Fruit fly (Drosophila melanogaster) whole organism, prepupa: ENCODE measurements around the gene Dbp73D.
A peak's percentile ranks its signal among the peaks of the same experiment; 100 is the strongest.

ENCODE experiments used
- Blimp-1 ChIP-seq: fragments of 200-800 bp; sonication (Bioruptor generic); optimal IDR thresholded peaks from 3 replicates; lab custom pipeline; 2017; ENCODE audit warnings: missing biosample characterization, missing genetic modification characterization, mild to moderate bottlenecking, moderate library complexity, missing genetic modification reagents
- CG10631 ChIP-seq: fragments of 200-800 bp; sonication (Bioruptor generic); optimal IDR thresholded peaks from 2 replicates; lab custom pipeline; 2016; ENCODE audit warnings: missing biosample characterization, missing genetic modification characterization
- CG10669 ChIP-seq: fragments of 200-800 bp; sonication (Bioruptor generic); optimal IDR thresholded peaks from 3 replicates; lab custom pipeline; 2018; ENCODE audit warnings: missing biosample characterization, mild to moderate bottlenecking, missing genetic modification characterization, moderate library complexity
- CG11902 ChIP-seq: fragments of 200-800 bp; sonication (Bioruptor generic); optimal IDR thresholded peaks from 3 replicates; lab custom pipeline; 2016; ENCODE audit warnings: missing biosample characterization, missing genetic modification characterization
- CG15336 ChIP-seq: fragments of 200-800 bp; sonication (Bioruptor generic); IDR thresholded peaks from 2 replicates; pipeline ENCODE4 v1.3.6; 2022; ENCODE audit warnings: missing biosample characterization, missing genetic modification characterization
- CG1621 ChIP-seq: fragments of 200-800 bp; sonication (Bioruptor generic); optimal IDR thresholded peaks from 3 replicates; lab custom pipeline; 2018; ENCODE audit warnings: missing biosample characterization, mild to moderate bottlenecking, missing genetic modification characterization
- CG3032 ChIP-seq: fragments of 200-800 bp; optimal IDR thresholded peaks from 2 replicates; lab custom pipeline; 2019; ENCODE audit warnings: missing biosample characterization, mild to moderate bottlenecking, missing genetic modification characterization, moderate library complexity
- CG31627 ChIP-seq: fragments of 200-800 bp; sonication (Bioruptor generic); optimal IDR thresholded peaks from 3 replicates; lab custom pipeline; 2016; ENCODE audit warnings: missing biosample characterization, missing genetic modification characterization
- CG34406 ChIP-seq: fragments of 200-800 bp; sonication (Bioruptor generic); optimal IDR thresholded peaks from 3 replicates; lab custom pipeline; 2016; ENCODE audit warnings: missing biosample characterization, missing genetic modification characterization
- CG3919 ChIP-seq: fragments of 200-800 bp; sonication (Bioruptor generic); optimal IDR thresholded peaks from 3 replicates; lab custom pipeline; 2016; ENCODE audit warnings: missing biosample characterization, missing genetic modification characterization
- CG6276 ChIP-seq: fragments of 200-800 bp; sonication (Bioruptor generic); optimal IDR thresholded peaks from 2 replicates; lab custom pipeline; 2017; ENCODE audit warnings: missing biosample characterization, mild to moderate bottlenecking, missing genetic modification characterization
- CG6792 ChIP-seq: fragments of 200-800 bp; sonication (Bioruptor generic); optimal IDR thresholded peaks from 3 replicates; lab custom pipeline; 2016; ENCODE audit warnings: missing biosample characterization, missing genetic modification characterization
- CG6808 ChIP-seq: fragments of 200-800 bp; sonication (Bioruptor generic); optimal IDR thresholded peaks from 3 replicates; lab custom pipeline; 2017; ENCODE audit warnings: missing biosample characterization, missing genetic modification characterization, mild to moderate bottlenecking, moderate library complexity, missing genetic modification reagents
- CG7368 ChIP-seq: fragments of 200-800 bp; sonication (Bioruptor generic); optimal IDR thresholded peaks from 3 replicates; lab custom pipeline; 2016; ENCODE audit warnings: missing biosample characterization, missing genetic modification characterization
- CG8119 ChIP-seq: fragments of 200-800 bp; sonication (Bioruptor generic); IDR thresholded peaks from 3 replicates; pipeline ENCODE4 v1.3.6; 2022; ENCODE audit warnings: missing biosample characterization, missing genetic modification characterization
- CG8319 ChIP-seq: fragments of 200-800 bp; sonication (Bioruptor generic); optimal IDR thresholded peaks from 3 replicates; lab custom pipeline; 2016; ENCODE audit warnings: missing biosample characterization, missing genetic modification characterization
- CG8632 ChIP-seq: fragments of 200-800 bp; sonication (Bioruptor generic); optimal IDR thresholded peaks from 3 replicates; lab custom pipeline; 2016; ENCODE audit warnings: missing biosample characterization, missing genetic modification characterization
- CG9139 ChIP-seq: fragments of 200-800 bp; sonication (Bioruptor generic); optimal IDR thresholded peaks from 3 replicates; lab custom pipeline; 2017; ENCODE audit warnings: missing biosample characterization, mild to moderate bottlenecking, missing genetic modification characterization
- Eip75B ChIP-seq: fragments of 200-800 bp; sonication (Bioruptor generic); optimal IDR thresholded peaks from 3 replicates; lab custom pipeline; 2016; ENCODE audit warnings: missing biosample characterization, missing genetic modification characterization
- Eip78C ChIP-seq: fragments of 200-800 bp; sonication (Bioruptor generic); peaks from one replicate; lab custom pipeline; 2016; ENCODE audit warnings: missing biosample characterization, missing genetic modification characterization
- Eip93F ChIP-seq: fragments of 200-800 bp; sonication (Bioruptor generic); optimal IDR thresholded peaks from 2 replicates; lab custom pipeline; 2016; ENCODE audit warnings: missing biosample characterization, mild to moderate bottlenecking, missing genetic modification characterization
- Ets21C ChIP-seq: fragments of 200-800 bp; sonication (Bioruptor generic); optimal IDR thresholded peaks from 3 replicates; lab custom pipeline; 2016; ENCODE audit warnings: missing biosample characterization, missing genetic modification characterization
- Ets96B ChIP-seq: fragments of 200-800 bp; optimal IDR thresholded peaks from 2 replicates; lab custom pipeline; 2019; ENCODE audit warnings: missing biosample characterization, mild to moderate bottlenecking, missing genetic modification characterization, moderate library complexity
- Hr39 ChIP-seq: fragments of 200-800 bp; sonication (Bioruptor generic); optimal IDR thresholded peaks from 2 replicates; lab custom pipeline; 2016; ENCODE audit warnings: missing biosample characterization, missing genetic modification characterization
- Hr4 ChIP-seq: fragments of 200-800 bp; sonication (Bioruptor generic); optimal IDR thresholded peaks from 3 replicates; lab custom pipeline; 2016; ENCODE audit warnings: missing biosample characterization, missing genetic modification characterization
- Met ChIP-seq: fragments of 200-800 bp; sonication (Bioruptor generic); optimal IDR thresholded peaks from 3 replicates; lab custom pipeline; 2016; ENCODE audit warnings: missing biosample characterization, missing genetic modification characterization
- OdsH ChIP-seq: fragments of 200-800 bp; sonication (Bioruptor generic); optimal IDR thresholded peaks from 3 replicates; lab custom pipeline; 2016; ENCODE audit warnings: missing biosample characterization, missing genetic modification characterization
- Smox ChIP-seq: fragments of 200-800 bp; sonication (Bioruptor generic); optimal IDR thresholded peaks from 3 replicates; lab custom pipeline; 2016; ENCODE audit warnings: missing biosample characterization, missing genetic modification characterization
- Sox102F ChIP-seq: fragments of 200-800 bp; sonication (Bioruptor generic); optimal IDR thresholded peaks from 2 replicates; lab custom pipeline; 2016; ENCODE audit warnings: missing biosample characterization, mild to moderate bottlenecking, missing genetic modification characterization
- Sox14 ChIP-seq: fragments of 200-800 bp; sonication (Bioruptor generic); optimal IDR thresholded peaks from 3 replicates; lab custom pipeline; 2016; ENCODE audit warnings: missing biosample characterization, missing genetic modification characterization
- Sox15 ChIP-seq: fragments of 200-800 bp; sonication (Bioruptor generic); optimal IDR thresholded peaks from 3 replicates; lab custom pipeline; 2016; ENCODE audit warnings: missing biosample characterization, missing genetic modification characterization
- achi ChIP-seq: fragments of 200-800 bp; sonication (Bioruptor generic); optimal IDR thresholded peaks from 3 replicates; lab custom pipeline; 2016; ENCODE audit warnings: missing biosample characterization, missing genetic modification characterization
- acj6 ChIP-seq: fragments of 200-800 bp; sonication (Bioruptor generic); optimal IDR thresholded peaks from 3 replicates; lab custom pipeline; 2016; ENCODE audit warnings: missing biosample characterization, missing genetic modification characterization
- cyc ChIP-seq: fragments of 200-800 bp; sonication (Bioruptor generic); optimal IDR thresholded peaks from 3 replicates; lab custom pipeline; 2016; ENCODE audit warnings: missing biosample characterization, missing genetic modification characterization
- dac ChIP-seq: fragments of 200-800 bp; sonication (Bioruptor generic); optimal IDR thresholded peaks from 2 replicates; lab custom pipeline; 2017; ENCODE audit warnings: missing biosample characterization, mild to moderate bottlenecking, missing genetic modification characterization
- dsx ChIP-seq: fragments of 200-800 bp; optimal IDR thresholded peaks from 3 replicates; lab custom pipeline; 2019; ENCODE audit warnings: missing biosample characterization, mild to moderate bottlenecking, missing genetic modification characterization, moderate library complexity; ENCODE audit not compliant: poor library complexity, severe bottlenecking
- eg ChIP-seq: fragments of 200-800 bp; sonication (Bioruptor generic); IDR thresholded peaks from 3 replicates; pipeline ENCODE4 v1.3.6; 2022; ENCODE audit warnings: missing biosample characterization, missing genetic modification characterization
- esn ChIP-seq: fragments of 200-800 bp; sonication (Bioruptor generic); optimal IDR thresholded peaks from 2 replicates; lab custom pipeline; 2016; ENCODE audit warnings: missing biosample characterization, mild to moderate bottlenecking, missing genetic modification characterization, moderate library complexity
- fd59A ChIP-seq: fragments of 200-800 bp; sonication (Bioruptor generic); optimal IDR thresholded peaks from 2 replicates; lab custom pipeline; 2017; ENCODE audit warnings: missing biosample characterization, mild to moderate bottlenecking, missing genetic modification characterization, missing genetic modification reagents
- fkh ChIP-seq: fragments of 200-800 bp; sonication (Bioruptor generic); optimal IDR thresholded peaks from 3 replicates; lab custom pipeline; 2017; ENCODE audit warnings: missing biosample characterization, mild to moderate bottlenecking, missing genetic modification characterization, moderate library complexity
- lz ChIP-seq: fragments of 200-800 bp; sonication (Bioruptor generic); optimal IDR thresholded peaks from 3 replicates; lab custom pipeline; 2016; ENCODE audit warnings: missing biosample characterization, missing genetic modification characterization
- pdm3 ChIP-seq: fragments of 200-800 bp; sonication (Bioruptor generic); optimal IDR thresholded peaks from 3 replicates; lab custom pipeline; 2016; ENCODE audit warnings: missing biosample characterization, missing genetic modification characterization
- ss ChIP-seq, 2 experiments: fragments of 200-800 bp; sonication (Bioruptor generic); optimal IDR thresholded peaks; 2 replicates in 1 of 2; 3 replicates in 1 of 2; lab custom pipeline; 2017 to 2018; ENCODE audit warnings: mild to moderate bottlenecking in 2 of 2, missing biosample characterization in 2 of 2, missing genetic modification characterization in 2 of 2, moderate library complexity in 1 of 2
- svp ChIP-seq: fragments of 200-800 bp; sonication (Bioruptor generic); peaks from one replicate; lab custom pipeline; 2016; ENCODE audit warnings: missing biosample characterization, missing genetic modification characterization
- topi ChIP-seq: fragments of 200-800 bp; sonication (Bioruptor generic); optimal IDR thresholded peaks from 3 replicates; lab custom pipeline; 2016; ENCODE audit warnings: missing biosample characterization, missing genetic modification characterization

Dbp73D gene

dm6 chr3L:16730645-16731044, at the start of gene Dbp73D:
Gene Dbp73D (minus strand): TSS chr3L:16730818.
- no peak for TF ChIP-seq CG6808 (GFP tag; lab: Kevin White, UChicago)
- TF ChIP-seq ss (GFP tag; optimal IDR thresholded peaks at IDR 0.05; lab: Kevin White, UChicago), result no peak
- no peak for TF ChIP-seq Eip78C (GFP tag; lab: Kevin White, UChicago)
- TF ChIP-seq CG1621 (tag; lab: Kevin White, UChicago), result no peak
- TF ChIP-seq CG9139 (GFP tag; lab: Kevin White, UChicago), result no peak
- no peak for TF ChIP-seq Hr39
- no peak for TF ChIP-seq CG8319 (GFP tag; lab: Kevin White, UChicago)
- TF ChIP-seq CG15336 (GFP tag; lab: Robert Waterston, UW), result no peak
- no peak for TF ChIP-seq Sox15 (GFP tag; lab: Kevin White, UChicago)
- no peak for TF ChIP-seq Eip75B (GFP tag; lab: Kevin White, UChicago)
- TF ChIP-seq CG6276 (GFP tag; lab: Kevin White, UChicago), result no peak
- TF ChIP-seq esn, result no peak
- TF ChIP-seq dac (GFP tag; lab: Kevin White, UChicago), result no peak
- no peak for TF ChIP-seq Met
- no peak for TF ChIP-seq CG7368 (GFP tag; lab: Kevin White, UChicago)
- TF ChIP-seq CG10669 (GFP tag; lab: Kevin White, UChicago), result no peak
- TF ChIP-seq CG8119 (GFP tag; lab: Robert Waterston, UW), result no peak
- TF ChIP-seq OdsH (GFP tag; lab: Kevin White, UChicago), result no peak

dm6 chr3L:16780317-16780716, 49.7 kb upstream of the Dbp73D start:
- TF ChIP-seq lz (no peak), eg (GFP tag; lab: Robert Waterston, UW) (peak; percentile 21; the same call in 1 of the 3 replicates), Eip78C (GFP tag; lab: Kevin White, UChicago) (peak; percentile 16), Smox (no peak), Blimp-1 (GFP tag; lab: Kevin White, UChicago) (no peak), svp (peak; percentile 69)

- TF ChIP-seq pdm3 (peak; percentile 46), Sox102F (GFP tag; lab: Kevin White, UChicago) (no peak), CG8632 (GFP tag; lab: Kevin White, UChicago) (peak; percentile 40), Eip75B (GFP tag; lab: Kevin White, UChicago) (peak; percentile 8), CG3032 (tag; lab: Kevin White, UChicago) (peak; percentile 34), Hr39 (peak; percentile 26), esn (peak; percentile 55), fd59A (GFP tag; lab: Kevin White, UChicago) (no peak), cyc (peak; percentile 14), CG6276 (GFP tag; lab: Kevin White, UChicago) (no peak), CG7368 (GFP tag; lab: Kevin White, UChicago) (no peak), acj6 (GFP tag; lab: Kevin White, UChicago) (peak; percentile 58), eg (GFP tag; lab: Robert Waterston, UW) (no peak; the same call in 2 of the 3 replicates), CG8319 (GFP tag; lab: Kevin White, UChicago) (no peak), Sox15 (GFP tag; lab: Kevin White, UChicago) (peak; percentile 11), CG6792 (peak; percentile 6), dsx (peak; percentile 37), Eip78C (GFP tag; lab: Kevin White, UChicago) (peak; percentile 85), CG34406 (GFP tag; lab: Kevin White, UChicago) (peak; percentile 54), achi (peak; percentile 44), Ets21C (GFP tag; lab: Kevin White, UChicago) (no peak), Smox (no peak), Hr4 (peak; percentile 48), fkh (GFP tag; lab: Kevin White, UChicago) (no peak), topi (GFP tag; lab: Kevin White, UChicago) (no peak), CG11902 (GFP tag; lab: Kevin White, UChicago) (peak; percentile 23), CG15336 (GFP tag; lab: Robert Waterston, UW) (0 out of 2 replicates have a peak, but pooled peaks have one; percentile 18), CG3919 (GFP tag; lab: Kevin White, UChicago) (no peak), Eip93F (GFP tag; lab: Kevin White, UChicago) (peak; percentile 8), CG10631 (GFP tag; lab: Kevin White, UChicago) (peak; percentile 59), lz (peak; percentile 43), CG6808 (GFP tag; lab: Kevin White, UChicago) (peak; percentile 48), Sox14 (peak; percentile 8), ss (GFP tag; optimal IDR thresholded peaks at IDR 0.05; lab: Kevin White, UChicago) (peak in 1 of 2 experiments; percentile 6), CG31627 (GFP tag; lab: Kevin White, UChicago) (peak; percentile 44), svp (peak; percentile 76), Ets96B (no peak)
- TF ChIP-seq, all 60 proteins: peak for 25
These were observed 49.1 kb upstream of the Dbp73D start, which contains the start of the genes mus302 and CG9705 for dm6 chr3L:16779704-16780173. Gene mus302 (minus strand): TSS chr3L:16779736. Gene CG9705 (plus strand): TSS chr3L:16780100.
